Worm (Caenorhabditis elegans) whole organism, L4/young adult: ENCODE data around the gene col-20.
"Not testable (repeated sequence)": the region's sequence is repeated elsewhere in the genome, so short reads cannot be mapped to it uniquely, and the experiment has no call there.

Source experiments
- W03F9.2 ChIP-seq: fragments of 150-350 bp; optimal IDR thresholded peaks from 2 replicates; lab custom pipeline; 2014; ENCODE audit warnings: missing biosample characterization, missing genetic modification characterization
- dao-5 ChIP-seq: sonication (generic microtip); optimal IDR thresholded peaks from 2 replicates; lab custom pipeline; 2016; ENCODE audit warnings: missing genotype, missing genetic modification characterization, moderate library complexity, missing compliant biosample characterization
- him-1 ChIP-seq: sonication (generic microtip); optimal IDR thresholded peaks from 2 replicates; lab custom pipeline; 2016; ENCODE audit warnings: missing genotype, missing genetic modification reagents, missing genetic modification characterization, missing compliant biosample characterization

col-20 gene

ce11 chrII:4842143-4842658 lies 28.4 kb downstream of the col-20 start, which contains the start of the genes T23B7.2 and nspd-4:
T23B7.2 (minus strand) TSS chrII:4842243.
nspd-4 (plus strand) TSS chrII:4842608.
- not testable (repeated sequence) for TF ChIP-seq dao-5, W03F9.2, him-1 (tag; lab: Kevin White, UChicago)

ce11 chrII:4837659-4838058 lies 32.9 kb downstream of the col-20 start, which contains the start of gene C33F10.12:
C33F10.12 (minus strand) TSS chrII:4837759.
- TF ChIP-seq him-1 (tag; lab: Kevin White, UChicago): no peak
- no peak for TF ChIP-seq W03F9.2 (tag; lab: Kevin White, UChicago)
- TF ChIP-seq dao-5 (tag; lab: Kevin White, UChicago): no peak

- no peak for TF ChIP-seq him-1 (tag; lab: Kevin White, UChicago)
- no peak for TF ChIP-seq W03F9.2 (tag; lab: Kevin White, UChicago)
- TF ChIP-seq dao-5 (tag; lab: Kevin White, UChicago): no peak
These were observed 35.8 kb downstream of the col-20 start, which contains the start of the genes C33F10.11 and C33F10.1 for ce11 chrII:4834761-4835160. C33F10.11 (minus strand) TSS chrII:4834861. C33F10.1 (plus strand) TSS chrII:4835023.

ce11 chrII:4827734-4828609 lies 42.6 kb downstream of the col-20 start, which contains the start of the genes fbxb-88 and tbck-1:
fbxb-88 (minus strand) TSS chrII:4827884.
tbck-1 (plus strand) TSS chrII:4828559.
- no peak for TF ChIP-seq dao-5 (tag; lab: Kevin White, UChicago)
- TF ChIP-seq W03F9.2 (tag; lab: Kevin White, UChicago): peak; percentile 35

ce11 chrII:4825133-4825532 lies 45.5 kb downstream of the col-20 start, which contains the start of the genes C33F10.8 and msp-40:
C33F10.8 (minus strand) TSS chrII:4825233.
msp-40 (plus strand) TSS chrII:4825414.
- not testable (repeated sequence) for TF ChIP-seq him-1, dao-5, W03F9.2 (tag; lab: Kevin White, UChicago)

- TF ChIP-seq him-1 (tag; lab: Kevin White, UChicago) (no peak), dao-5 (tag; lab: Kevin White, UChicago) (no peak), W03F9.2 (tag; lab: Kevin White, UChicago) (no peak)
These were observed 48.0 kb downstream of the col-20 start for ce11 chrII:4822610-4823009.

- TF ChIP-seq him-1 (tag; lab: Kevin White, UChicago) (no peak), dao-5 (tag; lab: Kevin White, UChicago) (no peak), W03F9.2 (tag; lab: Kevin White, UChicago) (no peak)
These were observed 48.9 kb downstream of the col-20 start, which contains the start of gene lact-5 for ce11 chrII:4821739-4822138. lact-5 (minus strand) TSS chrII:4821739.
